Fruit fly (Drosophila melanogaster) whole organism, pupa: ENCODE measurements around the gene CG42685.

Source experiments
- CG10348 ChIP-seq: fragments of 200-800 bp; sonication (Bioruptor generic); IDR thresholded peaks from 2 replicates; pipeline ENCODE4 v1.3.6; 2022; ENCODE audit warnings: missing biosample characterization, missing genetic modification characterization
- CG12605 ChIP-seq: fragments of 200-800 bp; sonication (Bioruptor generic); IDR thresholded peaks from 2 replicates; pipeline ENCODE4 v1.3.6; 2022; ENCODE audit warnings: missing biosample characterization, missing genetic modification characterization
- CG13204 ChIP-seq: fragments of 200-800 bp; sonication (Bioruptor generic); optimal IDR thresholded peaks from 2 replicates; lab custom pipeline; 2018; ENCODE audit warnings: missing biosample characterization, mild to moderate bottlenecking, missing genetic modification characterization, moderate library complexity
- CG14655 ChIP-seq: fragments of 200-800 bp; sonication (Bioruptor generic); optimal IDR thresholded peaks from 3 replicates; lab custom pipeline; 2017; ENCODE audit warnings: mild to moderate bottlenecking, missing biosample characterization, missing genetic modification reagents, missing genetic modification characterization
- CG15710 ChIP-seq: fragments of 200-800 bp; sonication (Bioruptor generic); optimal IDR thresholded peaks from 2 replicates; lab custom pipeline; 2018; ENCODE audit warnings: missing biosample characterization, mild to moderate bottlenecking, missing genetic modification characterization, moderate library complexity
- CG17806 ChIP-seq: fragments of 200-800 bp; sonication (Bioruptor generic); optimal IDR thresholded peaks from 2 replicates; lab custom pipeline; 2018; ENCODE audit warnings: missing biosample characterization, mild to moderate bottlenecking, missing genetic modification characterization, moderate library complexity
- CG32121 ChIP-seq: fragments of 200-800 bp; sonication (Bioruptor generic); IDR thresholded peaks from 2 replicates; pipeline ENCODE4 v1.3.6; 2022; ENCODE audit warnings: missing biosample characterization, missing genetic modification characterization
- CG34367 ChIP-seq: fragments of 200-800 bp; sonication (Bioruptor generic); optimal IDR thresholded peaks from 2 replicates; lab custom pipeline; 2018; ENCODE audit warnings: missing biosample characterization, mild to moderate bottlenecking, missing genetic modification characterization
- CG4496 ChIP-seq: fragments of 200-800 bp; sonication (Bioruptor generic); IDR thresholded peaks from 3 replicates; pipeline ENCODE4 v1.3.6; 2022; ENCODE audit warnings: missing biosample characterization, missing genetic modification characterization
- CG8159 ChIP-seq: fragments of 200-800 bp; sonication (Bioruptor generic); optimal IDR thresholded peaks from 3 replicates; lab custom pipeline; 2018; ENCODE audit warnings: missing biosample characterization, mild to moderate bottlenecking, missing genetic modification characterization, moderate library complexity
- CG8301 ChIP-seq: fragments of 200-800 bp; sonication (Bioruptor generic); optimal IDR thresholded peaks from 2 replicates; lab custom pipeline; 2018; ENCODE audit warnings: missing biosample characterization, mild to moderate bottlenecking, missing genetic modification characterization
- CG9948 ChIP-seq: fragments of 200-800 bp; sonication (Bioruptor generic); optimal IDR thresholded peaks from 2 replicates; lab custom pipeline; 2018; ENCODE audit warnings: missing biosample characterization, mild to moderate bottlenecking, missing genetic modification characterization, moderate library complexity
- D1 ChIP-seq: fragments of 200-800 bp; sonication (Bioruptor generic); optimal IDR thresholded peaks from 2 replicates; lab custom pipeline; 2018; ENCODE audit warnings: missing biosample characterization, mild to moderate bottlenecking, missing genetic modification characterization, moderate library complexity
- EcR ChIP-seq: fragments of 200-800 bp; sonication (Bioruptor generic); optimal IDR thresholded peaks from 3 replicates; lab custom pipeline; 2019; ENCODE audit warnings: missing biosample characterization, missing genetic modification characterization, mild to moderate bottlenecking, moderate library complexity, missing genetic modification reagents
- Ets98B ChIP-seq: fragments of 200-800 bp; sonication (Bioruptor generic); IDR thresholded peaks from 2 replicates; pipeline ENCODE4 v1.3.6; 2022; ENCODE audit warnings: missing biosample characterization, missing genetic modification characterization
- Pif1B ChIP-seq: fragments of 200-800 bp; sonication (Bioruptor generic); optimal IDR thresholded peaks from 3 replicates; lab custom pipeline; 2016; ENCODE audit warnings: missing biosample characterization, missing genetic modification characterization
- Snoo ChIP-seq: fragments of 200-800 bp; sonication (Bioruptor generic); optimal IDR thresholded peaks from 3 replicates; lab custom pipeline; 2017; ENCODE audit warnings: missing biosample characterization, mild to moderate bottlenecking, missing genetic modification characterization, inconsistent platforms
- fd96Ca ChIP-seq: fragments of 200-800 bp; sonication (Bioruptor generic); IDR thresholded peaks from 3 replicates; pipeline ENCODE4 v1.3.6; 2022; ENCODE audit warnings: missing biosample characterization, missing genetic modification characterization
- gl ChIP-seq: fragments of 200-800 bp; sonication (Bioruptor generic); optimal IDR thresholded peaks from 2 replicates; lab custom pipeline; 2018; ENCODE audit warnings: missing biosample characterization, mild to moderate bottlenecking, missing genetic modification characterization
- rn ChIP-seq: fragments of 200-800 bp; sonication (Bioruptor generic); IDR thresholded peaks from 2 replicates; pipeline ENCODE4 v1.3.6; 2022; ENCODE audit warnings: missing biosample characterization, missing genetic modification characterization

Gene CG42685

dm6 chr2L:14730077-14730476, at the start of gene CG42685:
CG42685 (minus strand) TSS chr2L:14730177.
- TF ChIP-seq D1 (tag; lab: Kevin White, UChicago), result no peak
- no peak for TF ChIP-seq gl (tag; lab: Kevin White, UChicago)
- no peak for TF ChIP-seq Pif1B (GFP tag; lab: Kevin White, UChicago)
- TF ChIP-seq CG9948 (tag; lab: Kevin White, UChicago), result no peak
- TF ChIP-seq CG32121 (GFP tag; lab: Robert Waterston, UW), result no peak
- TF ChIP-seq CG15710 (tag; lab: Kevin White, UChicago), result no peak
- no peak for TF ChIP-seq CG34367 (tag; lab: Kevin White, UChicago)
- TF ChIP-seq CG10348 (GFP tag; lab: Robert Waterston, UW), result no peak
- no peak for TF ChIP-seq CG12605
- no peak for TF ChIP-seq CG8301 (tag; lab: Kevin White, UChicago)
- TF ChIP-seq Snoo (tag; lab: Kevin White, UChicago), result no peak

- TF ChIP-seq rn (GFP tag; lab: Robert Waterston, UW) (no peak), CG32121 (GFP tag; lab: Robert Waterston, UW) (no peak), CG14655 (no peak), CG10348 (GFP tag; lab: Robert Waterston, UW) (no peak), CG13204 (no peak), CG8301 (tag; lab: Kevin White, UChicago) (no peak), Ets98B (GFP tag; lab: Robert Waterston, UW) (no peak)
These were observed 44.7 kb upstream of the CG42685 start, which contains the start of gene CG4650 for dm6 chr2L:14774713-14775112. CG4650 (minus strand) TSS chr2L:14774981.

dm6 chr2L:14765608-14766007, 35.6 kb upstream of the CG42685 start, which contains the start of gene CG4701:
CG4701 (plus strand) TSS chr2L:14765908.
- TF ChIP-seq CG13204, result no peak
- TF ChIP-seq gl (tag; lab: Kevin White, UChicago), result no peak
- TF ChIP-seq Snoo (tag; lab: Kevin White, UChicago), result no peak
- TF ChIP-seq Ets98B (GFP tag; lab: Robert Waterston, UW), result no peak
- TF ChIP-seq rn (GFP tag; lab: Robert Waterston, UW), result no peak
- no peak for TF ChIP-seq CG8159 (tag; lab: Kevin White, UChicago)
- TF ChIP-seq Pif1B (GFP tag; lab: Kevin White, UChicago), result no peak
- TF ChIP-seq CG12605, result no peak
- no peak for TF ChIP-seq CG4496 (GFP tag; lab: Robert Waterston, UW)
- no peak for TF ChIP-seq CG15710 (tag; lab: Kevin White, UChicago)
- TF ChIP-seq CG34367 (tag; lab: Kevin White, UChicago), result no peak
- no peak for TF ChIP-seq CG8301 (tag; lab: Kevin White, UChicago)

dm6 chr2L:14762465-14762864, 32.5 kb upstream of the CG42685 start, which contains the start of gene CSN1a:
CSN1a (plus strand) TSS chr2L:14762765.
- no peak for TF ChIP-seq gl (tag; lab: Kevin White, UChicago)
- no peak for TF ChIP-seq CG10348 (GFP tag; lab: Robert Waterston, UW)
- TF ChIP-seq CG8301 (tag; lab: Kevin White, UChicago), result no peak
- TF ChIP-seq EcR (GFP tag; lab: Kevin White, UChicago), result no peak
- TF ChIP-seq CG12605, result no peak
- no peak for TF ChIP-seq fd96Ca (GFP tag; lab: Robert Waterston, UW)
- no peak for TF ChIP-seq CG14655
- no peak for TF ChIP-seq CG15710 (tag; lab: Kevin White, UChicago)
- no peak for TF ChIP-seq CG4496 (GFP tag; lab: Robert Waterston, UW)
- TF ChIP-seq CG8159 (tag; lab: Kevin White, UChicago), result no peak
- TF ChIP-seq CG32121 (GFP tag; lab: Robert Waterston, UW), result no peak
- no peak for TF ChIP-seq D1 (tag; lab: Kevin White, UChicago)
- no peak for TF ChIP-seq rn (GFP tag; lab: Robert Waterston, UW)
- no peak for TF ChIP-seq Ets98B (GFP tag; lab: Robert Waterston, UW)
- no peak for TF ChIP-seq CG13204
- TF ChIP-seq CG34367 (tag; lab: Kevin White, UChicago), result no peak
- TF ChIP-seq CG17806 (tag; lab: Kevin White, UChicago), result no peak

- TF ChIP-seq CG4496 (GFP tag; lab: Robert Waterston, UW) (no peak), D1 (tag; lab: Kevin White, UChicago) (no peak), CG12605 (no peak), CG8159 (tag; lab: Kevin White, UChicago) (no peak)
These were observed 30.5 kb upstream of the CG42685 start, which contains the start of gene CG4691 for dm6 chr2L:14760467-14760866. CG4691 (plus strand) TSS chr2L:14760767.

dm6 chr2L:14746068-14746467, 16.1 kb upstream of the CG42685 start:
- TF ChIP-seq CG12605 (no peak), CG9948 (tag; lab: Kevin White, UChicago) (no peak), CG17806 (tag; lab: Kevin White, UChicago) (no peak), Ets98B (GFP tag; lab: Robert Waterston, UW) (no peak), D1 (tag; lab: Kevin White, UChicago) (no peak), EcR (GFP tag; lab: Kevin White, UChicago) (no peak), CG4496 (GFP tag; lab: Robert Waterston, UW) (no peak)

dm6 chr2L:14745068-14745467, 15.1 kb upstream of the CG42685 start, which contains the start of gene CG42587:
CG42587 (minus strand) TSS chr2L:14745210.
- TF ChIP-seq CG9948 (tag; lab: Kevin White, UChicago) (no peak), CG34367 (tag; lab: Kevin White, UChicago) (no peak), CG32121 (GFP tag; lab: Robert Waterston, UW) (no peak), Pif1B (GFP tag; lab: Kevin White, UChicago) (no peak), EcR (GFP tag; lab: Kevin White, UChicago) (no peak), fd96Ca (GFP tag; lab: Robert Waterston, UW) (no peak), D1 (tag; lab: Kevin White, UChicago) (no peak), CG14655 (no peak), CG13204 (no peak)
- TF ChIP-seq, all 21 proteins: peak for 0
